Fruit fly (Drosophila melanogaster) whole organism, embryonic: ENCODE data around the gene CG5399.

ENCODE experiments used
- Abd-B ChIP-seq: fragments of 200-800 bp; sonication (Bioruptor generic); optimal IDR thresholded peaks from 2 replicates; lab custom pipeline; 2018; ENCODE audit warnings: missing biosample characterization, mild to moderate bottlenecking, missing genetic modification characterization, moderate library complexity
- CG10366 ChIP-seq: fragments of 200-800 bp; sonication (Bioruptor generic); IDR thresholded peaks from 2 replicates; pipeline ENCODE4 v1.3.6; 2022; ENCODE audit warnings: missing biosample characterization, missing genetic modification characterization
- CG10462 ChIP-seq: fragments of 200-800 bp; sonication (Bioruptor generic); optimal IDR thresholded peaks from 2 replicates; lab custom pipeline; 2016; ENCODE audit warnings: missing biosample characterization, missing genetic modification characterization
- CG12942 ChIP-seq: fragments of 200-800 bp; sonication (Bioruptor generic); optimal IDR thresholded peaks from 3 replicates; lab custom pipeline; 2016; ENCODE audit warnings: missing biosample characterization, missing genetic modification characterization
- CG13123 ChIP-seq: fragments of 200-800 bp; sonication (Bioruptor generic); optimal IDR thresholded peaks from 2 replicates; lab custom pipeline; 2016; ENCODE audit warnings: missing biosample characterization, missing genetic modification characterization
- CG14965 ChIP-seq: fragments of 200-800 bp; sonication (Bioruptor generic); optimal IDR thresholded peaks from 2 replicates; lab custom pipeline; 2016; ENCODE audit warnings: missing biosample characterization, missing genetic modification characterization, borderline replicate concordance
- CG1603 ChIP-seq: fragments of 200-800 bp; sonication (Bioruptor generic); optimal IDR thresholded peaks from 2 replicates; lab custom pipeline; 2019; ENCODE audit warnings: missing biosample characterization, mild to moderate bottlenecking, missing genetic modification characterization, moderate library complexity
- CG16813 ChIP-seq: fragments of 200-800 bp; sonication (Bioruptor generic); IDR thresholded peaks from 3 replicates; pipeline ENCODE4 v1.3.6; 2022; ENCODE audit warnings: missing biosample characterization, missing genetic modification characterization; ENCODE audit not compliant: partially characterized antibody
- CG2116 ChIP-seq: fragments of 200-800 bp; sonication (Bioruptor generic); optimal IDR thresholded peaks from 3 replicates; lab custom pipeline; 2018; ENCODE audit warnings: missing biosample characterization, mild to moderate bottlenecking, missing genetic modification characterization
- CG2120 ChIP-seq: fragments of 200-800 bp; sonication (Bioruptor generic); optimal IDR thresholded peaks from 3 replicates; lab custom pipeline; 2016; ENCODE audit warnings: missing biosample characterization, missing genetic modification characterization
- CG2202 ChIP-seq: fragments of 200-800 bp; sonication (Bioruptor generic); optimal IDR thresholded peaks from 2 replicates; lab custom pipeline; 2018; ENCODE audit warnings: missing biosample characterization, mild to moderate bottlenecking, missing genetic modification characterization
- CG34224 ChIP-seq: fragments of 200-800 bp; sonication (Bioruptor generic); IDR thresholded peaks from 3 replicates; pipeline ENCODE4 v1.3.6; 2022; ENCODE audit warnings: missing biosample characterization, missing genetic modification characterization; ENCODE audit not compliant: partially characterized antibody
- CG3726 ChIP-seq: fragments of 200-800 bp; sonication (Bioruptor generic); IDR thresholded peaks from 3 replicates; pipeline ENCODE4, ENCODE4 v1.3.6; 2022; ENCODE audit warnings: missing biosample characterization, missing genetic modification characterization
- CG3995 ChIP-seq: fragments of 200-800 bp; sonication (Bioruptor generic); optimal IDR thresholded peaks from 3 replicates; lab custom pipeline; 2016; ENCODE audit warnings: missing biosample characterization, missing genetic modification characterization
- CG6765 ChIP-seq: fragments of 200-800 bp; sonication (Bioruptor generic); optimal IDR thresholded peaks from 3 replicates; lab custom pipeline; 2017; ENCODE audit warnings: missing biosample characterization, mild to moderate bottlenecking, missing genetic modification characterization
- CG6813 ChIP-seq: fragments of 200-800 bp; sonication (Bioruptor generic); optimal IDR thresholded peaks from 2 replicates; lab custom pipeline; 2017; ENCODE audit warnings: missing biosample characterization, missing genetic modification characterization, mild to moderate bottlenecking, moderate library complexity, missing genetic modification reagents
- CG7357 ChIP-seq: fragments of 200-800 bp; sonication (Bioruptor generic); IDR thresholded peaks from 3 replicates; pipeline ENCODE4 v1.3.6; 2022; ENCODE audit warnings: missing biosample characterization, missing genetic modification characterization
- CG7745 ChIP-seq: fragments of 200-800 bp; sonication (Bioruptor generic); optimal IDR thresholded peaks from 2 replicates; lab custom pipeline; 2018; ENCODE audit warnings: missing biosample characterization, mild to moderate bottlenecking, missing genetic modification characterization, moderate library complexity
- CG9215 ChIP-seq: fragments of 200-800 bp; sonication (Bioruptor generic); IDR thresholded peaks from 2 replicates; pipeline ENCODE4 v1.3.6; 2022; ENCODE audit warnings: missing biosample characterization, missing genetic modification characterization
- CG9727 ChIP-seq: fragments of 200-800 bp; sonication (Bioruptor generic); optimal IDR thresholded peaks from 3 replicates; lab custom pipeline; 2017; ENCODE audit warnings: missing biosample characterization, mild to moderate bottlenecking, missing genetic modification characterization
- CTCF ChIP-seq: fragments of 200-800 bp; sonication (Bioruptor generic); optimal IDR thresholded peaks from 2 replicates; lab custom pipeline; 2017; ENCODE audit warnings: missing biosample characterization, mild to moderate bottlenecking, missing genetic modification characterization, moderate library complexity
- Doc3 ChIP-seq: fragments of 200-800 bp; sonication (Bioruptor generic); IDR thresholded peaks from 3 replicates; pipeline ENCODE4 v1.3.6; 2022; ENCODE audit warnings: missing biosample characterization, missing genetic modification characterization; ENCODE audit not compliant: partially characterized antibody
- Dref ChIP-seq: fragments of 200-800 bp; sonication (Bioruptor generic); IDR thresholded peaks from 2 replicates; pipeline ENCODE4 v1.3.6; 2022; ENCODE audit warnings: missing biosample characterization, missing genetic modification characterization
- Gug ChIP-seq: fragments of 200-800 bp; sonication (Bioruptor generic); IDR thresholded peaks from 4 replicates; pipeline ENCODE4 v1.3.6; 2022; ENCODE audit warnings: missing biosample characterization, missing genetic modification characterization
- Hey ChIP-seq: fragments of 200-800 bp; sonication (Bioruptor generic); optimal IDR thresholded peaks from 3 replicates; lab custom pipeline; 2018; ENCODE audit warnings: missing biosample characterization, mild to moderate bottlenecking, missing genetic modification characterization
- HmgZ ChIP-seq: fragments of 200-800 bp; sonication (Bioruptor generic); optimal IDR thresholded peaks from 2 replicates; lab custom pipeline; 2018; ENCODE audit warnings: missing biosample characterization, mild to moderate bottlenecking, missing genetic modification characterization
- Lim3 ChIP-seq: fragments of 200-800 bp; sonication (Bioruptor generic); IDR thresholded peaks from 2 replicates; pipeline ENCODE4 v1.3.6; 2022; ENCODE audit warnings: missing biosample characterization, missing genetic modification characterization
- Nf-YB ChIP-seq: fragments of 200-800 bp; sonication (Bioruptor generic); optimal IDR thresholded peaks from 3 replicates; lab custom pipeline; 2019; ENCODE audit warnings: missing biosample characterization, mild to moderate bottlenecking, missing genetic modification characterization, moderate library complexity
- Side ChIP-seq: fragments of 200-800 bp; sonication (Bioruptor generic); optimal IDR thresholded peaks from 2 replicates; lab custom pipeline; 2016; ENCODE audit warnings: missing biosample characterization, missing genetic modification characterization
- Six4 ChIP-seq: fragments of 200-800 bp; sonication (Bioruptor generic); optimal IDR thresholded peaks from 2 replicates; lab custom pipeline; 2016; ENCODE audit warnings: missing biosample characterization, missing genetic modification characterization
- Usf ChIP-seq: fragments of 200-800 bp; sonication (Bioruptor generic); optimal IDR thresholded peaks from 2 replicates; lab custom pipeline; 2017; ENCODE audit warnings: missing genotype, missing biosample characterization, missing genetic modification characterization
- cwo ChIP-seq: fragments of 200-800 bp; sonication (Bioruptor generic); optimal IDR thresholded peaks from 3 replicates; lab custom pipeline; 2017; ENCODE audit warnings: missing biosample characterization, missing genetic modification characterization, mild to moderate bottlenecking, moderate library complexity, missing genetic modification reagents
- ewg ChIP-seq: fragments of 200-800 bp; sonication (Bioruptor generic); optimal IDR thresholded peaks from 3 replicates; lab custom pipeline; 2017; ENCODE audit warnings: mild to moderate bottlenecking, missing biosample characterization, missing genetic modification reagents, missing genetic modification characterization
- fd64A ChIP-seq: fragments of 200-800 bp; sonication (Bioruptor generic); optimal IDR thresholded peaks from 3 replicates; lab custom pipeline; 2018; ENCODE audit warnings: missing biosample characterization, mild to moderate bottlenecking, missing genetic modification characterization
- gcm2 ChIP-seq: fragments of 200-800 bp; sonication (Bioruptor generic); optimal IDR thresholded peaks from 2 replicates; lab custom pipeline; 2016; ENCODE audit warnings: missing biosample characterization, missing genetic modification characterization
- hth ChIP-seq: fragments of >200 bp; optimal IDR thresholded peaks from 2 replicates; lab custom pipeline; 2017; ENCODE audit warnings: inconsistent platforms
- jigr1 ChIP-seq: fragments of 200-800 bp; sonication (Bioruptor generic); IDR thresholded peaks from 3 replicates; pipeline ENCODE4 v1.3.6; 2022; ENCODE audit warnings: missing biosample characterization, missing genetic modification characterization
- jumu ChIP-seq: fragments of 200-800 bp; sonication (Bioruptor generic); optimal IDR thresholded peaks from 3 replicates; lab custom pipeline; 2016; ENCODE audit warnings: missing biosample characterization, missing genetic modification characterization
- nerfin-1 ChIP-seq: fragments of 200-800 bp; sonication (Bioruptor generic); optimal IDR thresholded peaks from 3 replicates; lab custom pipeline; 2019; ENCODE audit warnings: missing biosample characterization, mild to moderate bottlenecking, missing genetic modification characterization, moderate library complexity
- odd ChIP-seq: fragments of 200-800 bp; sonication (Bioruptor generic); optimal IDR thresholded peaks from 2 replicates; lab custom pipeline; 2017; ENCODE audit warnings: missing biosample characterization, mild to moderate bottlenecking, missing genetic modification characterization
- onecut ChIP-seq: fragments of 200-800 bp; sonication (Bioruptor generic); IDR thresholded peaks from 2 replicates; pipeline ENCODE4 v1.3.6; 2022; ENCODE audit warnings: missing biosample characterization, missing genetic modification characterization
- pan ChIP-seq, 4 experiments: fragments of >200 bp in 3 of 4; fragments of 200-800 bp in 1 of 4; sonication (Bioruptor generic) in 1 of 4; optimal IDR thresholded peaks in 3 of 4; IDR thresholded peaks in 1 of 4; 2 replicates each; pipeline versions ENCODE4 v1.3.6 to Lab custom; 2017 to 2022; ENCODE audit warnings: missing biosample characterization in 2 of 4, missing genetic modification characterization in 2 of 4, mixed read lengths in 1 of 4
- pb ChIP-seq: fragments of 200-800 bp; sonication (Bioruptor generic); optimal IDR thresholded peaks from 3 replicates; lab custom pipeline; 2016; ENCODE audit warnings: missing biosample characterization, missing genetic modification characterization
- prd ChIP-seq, 3 experiments: fragments of >200 bp in 2 of 3; fragments of 200-800 bp in 1 of 3; sonication (Bioruptor generic) in 1 of 3; optimal IDR thresholded peaks in 2 of 3; IDR thresholded peaks in 1 of 3; 2 replicates in 2 of 3; 3 replicates in 1 of 3; pipeline versions ENCODE4 v1.3.6 to Lab custom; 2017 to 2022; ENCODE audit warnings: missing biosample characterization in 1 of 3, missing genetic modification characterization in 1 of 3
- psq ChIP-seq: fragments of 200-800 bp; sonication (Bioruptor generic); optimal IDR thresholded peaks from 2 replicates; lab custom pipeline; 2017; ENCODE audit warnings: missing biosample characterization, missing genetic modification characterization
- salm ChIP-seq: fragments of 200-800 bp; sonication (Bioruptor generic); optimal IDR thresholded peaks from 2 replicates; lab custom pipeline; 2018; ENCODE audit warnings: missing biosample characterization, mild to moderate bottlenecking, missing genetic modification characterization
- seq ChIP-seq: fragments of 200-800 bp; sonication (Bioruptor generic); IDR thresholded peaks from 2 replicates; pipeline ENCODE4 v1.3.6; 2022; ENCODE audit warnings: missing biosample characterization, missing genetic modification characterization
- shn ChIP-seq: fragments of 200-800 bp; sonication (Bioruptor generic); optimal IDR thresholded peaks from 3 replicates; lab custom pipeline; 2016; ENCODE audit warnings: missing biosample characterization, missing genetic modification characterization
- slbo ChIP-seq: fragments of 200-800 bp; sonication (Bioruptor generic); IDR thresholded peaks from 2 replicates; pipeline ENCODE4 v1.3.6; 2022; ENCODE audit warnings: missing biosample characterization, missing genetic modification characterization
- slou ChIP-seq: fragments of 200-800 bp; sonication (Bioruptor generic); optimal IDR thresholded peaks from 3 replicates; lab custom pipeline; 2016; ENCODE audit warnings: missing biosample characterization, missing genetic modification characterization
- sqz ChIP-seq: fragments of 200-800 bp; sonication (Bioruptor generic); optimal IDR thresholded peaks from 3 replicates; lab custom pipeline; 2018; ENCODE audit warnings: missing biosample characterization, mild to moderate bottlenecking, missing genetic modification characterization
- stc ChIP-seq: fragments of 200-800 bp; sonication (Bioruptor generic); IDR thresholded peaks from 2 replicates; pipeline ENCODE4 v1.3.6; 2022; ENCODE audit warnings: missing biosample characterization, missing genetic modification characterization

Gene CG5399

dm6 chr3R:15665962-15666361, 29.1 kb upstream of the CG5399 start, which contains the start of gene pxb (continued):
- TF ChIP-seq CG3726 (GFP tag; lab: Robert Waterston, UW), result no peak
- TF ChIP-seq Side (GFP tag; lab: Kevin White, UChicago), result peak; percentile 15
- no peak for TF ChIP-seq CG2120 (GFP tag; lab: Kevin White, UChicago)
- peak; percentile 46 for TF ChIP-seq CG7745 (tag; lab: Kevin White, UChicago)
- TF ChIP-seq prd (optimal IDR thresholded peaks at IDR 0.05; lab: Kevin White, UChicago), result no peak
- 0 out of 3 replicates have a peak, but pooled peaks have one; percentile 32 for TF ChIP-seq prd (GFP tag; IDR thresholded peaks at IDR 0.05; lab: Robert Waterston, UW)
- TF ChIP-seq CG3995 (GFP tag; lab: Kevin White, UChicago), result no peak
- TF ChIP-seq CG7357 (GFP tag; lab: Robert Waterston, UW), result no peak
- TF ChIP-seq sqz (GFP tag; lab: Kevin White, UChicago), result peak; percentile 61
- no peak for TF ChIP-seq salm
- no peak for TF ChIP-seq Nf-YB
- no peak for TF ChIP-seq CTCF (GFP tag; lab: Kevin White, UChicago)
- TF ChIP-seq Usf (GFP tag; lab: Kevin White, UChicago), result no peak
- no peak for TF ChIP-seq CG16813
- no peak for TF ChIP-seq jumu (GFP tag; lab: Kevin White, UChicago)
- peak; percentile 55 for TF ChIP-seq nerfin-1 (tag; lab: Kevin White, UChicago)
- no peak for TF ChIP-seq hth (lab: Kevin White, UChicago)
- TF ChIP-seq CG6813 (GFP tag; lab: Kevin White, UChicago), result no peak
- TF ChIP-seq CG10366 (GFP tag; lab: Robert Waterston, UW), result no peak
- no peak for TF ChIP-seq CG12942 (GFP tag; lab: Kevin White, UChicago)
- TF ChIP-seq Hey (tag; lab: Kevin White, UChicago), result no peak
- no peak for TF ChIP-seq pan (optimal IDR thresholded peaks at IDR 0.05; lab: Kevin White, UChicago)
- peak in 1 of 2 experiments; percentile 49 for TF ChIP-seq pan (GFP tag; optimal IDR thresholded peaks at IDR 0.05 in 1 of 2, IDR thresholded peaks at IDR 0.05 in 1 of 2)
- no peak for TF ChIP-seq slou
- peak; percentile 30 for TF ChIP-seq CG1603 (tag; lab: Kevin White, UChicago)
- no peak for TF ChIP-seq Lim3 (GFP tag; lab: Robert Waterston, UW)
- TF ChIP-seq jigr1 (GFP tag; lab: Robert Waterston, UW), result no peak
- no peak for TF ChIP-seq cwo (GFP tag; lab: Kevin White, UChicago)
- no peak for TF ChIP-seq CG13123 (GFP tag; lab: Kevin White, UChicago)
- no peak for TF ChIP-seq CG9215 (GFP tag; lab: Robert Waterston, UW)
- no peak for TF ChIP-seq gcm2 (GFP tag; lab: Kevin White, UChicago)
- peak; percentile 8 for TF ChIP-seq HmgZ
- no peak for TF ChIP-seq Six4
- TF ChIP-seq shn (GFP tag; lab: Kevin White, UChicago), result no peak
- no peak for TF ChIP-seq pb (GFP tag; lab: Kevin White, UChicago)
- no peak for TF ChIP-seq CG2202
- TF ChIP-seq seq (GFP tag; lab: Robert Waterston, UW), result no peak
- no peak for TF ChIP-seq stc (GFP tag; lab: Robert Waterston, UW)
- TF ChIP-seq Doc3 (GFP tag; lab: Robert Waterston, UW), result no peak
- no peak for TF ChIP-seq CG10462 (GFP tag; lab: Kevin White, UChicago)
- no peak for TF ChIP-seq Gug (GFP tag; lab: Robert Waterston, UW)
- TF ChIP-seq CG14965, result no peak
- TF ChIP-seq CG9727 (GFP tag; lab: Kevin White, UChicago), result no peak
- no peak for TF ChIP-seq onecut (GFP tag; lab: Robert Waterston, UW)
- no peak for TF ChIP-seq Dref (GFP tag; lab: Robert Waterston, UW)
- no peak for TF ChIP-seq odd (GFP tag; lab: Kevin White, UChicago)
- TF ChIP-seq CG34224 (GFP tag; lab: Robert Waterston, UW), result no peak
- no peak for TF ChIP-seq ewg (GFP tag; lab: Kevin White, UChicago)
- no peak for TF ChIP-seq Abd-B
- TF ChIP-seq CG6765 (GFP tag; lab: Kevin White, UChicago), result no peak
- TF ChIP-seq psq (GFP tag; lab: Kevin White, UChicago), result no peak
- peak; percentile 27 for TF ChIP-seq fd64A (GFP tag; lab: Kevin White, UChicago)
- no peak for TF ChIP-seq CG2116
- no peak for TF ChIP-seq slbo
